Worm (Caenorhabditis elegans): ENCODE results near the gene bmy-1.

ce11 chrII:5308961-5309360 lies 49.5 kb upstream of the bmy-1 start:
- TF ChIP-seq hlh-30 (tag; optimal IDR thresholded peaks at IDR 0.05; ENCODE audit: insufficient read depth) (no peak), ceh-82 (tag; optimal IDR thresholded peaks at IDR 0.05) (no peak), skn-1 (tag; optimal IDR thresholded peaks at IDR 0.05) (no peak), arid-1 (GFP tag; conservative IDR thresholded peaks at IDR 0.05) (no peak), nhr-42 (GFP tag; IDR thresholded peaks at IDR 0.05) (no peak), fkh-10 (GFP tag; optimal IDR thresholded peaks at IDR 0.05) (no peak), pha-4 (GFP tag; IDR thresholded peaks at IDR 0.05) (no peak), pha-4 (tag; optimal IDR thresholded peaks at IDR 0.05) (no peak)

Data from whole organism, L4 larva.